Worm (Caenorhabditis elegans): Measurements from ENCODE around the gene D1086.9.

DNA sequence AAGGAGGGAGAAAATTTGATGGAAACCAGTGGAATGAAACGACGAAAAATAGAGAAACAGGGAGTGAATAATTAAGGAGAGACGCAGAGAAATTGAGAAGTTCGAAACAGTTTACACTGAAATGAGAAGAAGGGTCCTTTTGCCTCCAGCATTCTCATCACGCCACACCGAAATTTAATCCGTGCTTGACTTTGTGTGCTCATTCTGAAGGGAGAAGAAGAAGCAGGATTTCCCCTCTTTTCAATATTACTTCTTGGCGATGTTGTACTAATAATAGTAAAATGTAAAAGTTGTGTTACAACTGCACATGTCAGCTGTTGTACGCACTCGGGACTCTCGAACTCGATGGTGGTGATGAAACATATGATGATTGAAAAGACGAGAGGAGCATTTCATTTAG is 49.5 kb downstream of the D1086.9 start:
- TF ChIP-seq nhr-67 (tag; optimal IDR thresholded peaks at IDR 0.05) (no peak), fos-1 (tag; optimal IDR thresholded peaks at IDR 0.05) (no peak), fkh-10 (GFP tag; optimal IDR thresholded peaks at IDR 0.05) (no peak), ama-1 (optimal IDR thresholded peaks at IDR 0.05) (no peak), egl-27 (tag; optimal IDR thresholded peaks at IDR 0.05) (no peak), unc-39 (tag; optimal IDR thresholded peaks at IDR 0.05) (no peak), mml-1 (tag; optimal IDR thresholded peaks at IDR 0.05) (no peak)
